Worm (Caenorhabditis elegans): ENCODE results near the gene F32D8.12.

Gene F32D8.12

DNA sequence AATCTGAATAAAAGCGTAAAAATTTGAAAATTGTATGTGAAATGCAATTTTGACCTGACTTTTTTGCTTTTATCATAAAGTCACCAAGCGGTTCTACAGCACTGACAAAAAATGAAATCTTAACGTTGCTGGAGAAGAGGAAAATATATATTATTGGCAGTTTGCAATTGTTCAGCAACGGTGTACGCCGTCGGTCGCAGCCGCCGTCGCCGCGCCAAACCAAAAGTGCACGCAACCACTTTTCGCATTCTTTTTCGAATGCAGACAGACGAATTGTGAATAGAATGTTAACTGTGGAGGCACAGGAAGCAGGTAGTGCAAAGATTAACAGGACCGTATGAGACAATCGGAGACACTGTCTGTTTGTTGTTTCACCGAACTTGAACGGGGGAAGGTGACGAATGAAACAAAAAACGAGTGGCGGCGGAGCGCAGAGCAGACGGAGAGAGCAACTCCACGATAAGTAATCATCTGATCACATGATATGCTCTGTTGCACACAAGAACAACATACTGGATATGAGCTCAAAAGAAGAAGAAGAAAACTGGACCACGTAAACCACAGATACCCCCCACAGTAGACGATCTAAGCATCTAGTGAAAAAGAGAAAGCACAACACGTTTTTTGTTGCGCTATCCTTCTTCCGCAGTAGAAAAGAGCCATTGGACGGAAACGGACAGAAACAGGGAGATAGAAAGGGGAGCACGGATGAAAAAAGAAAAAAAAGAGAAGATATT lies 33.8 kb downstream of the F32D8.12 start:
- TF ChIP-seq egl-27 (tag; optimal IDR thresholded peaks at IDR 0.05), result peak; percentile 4
- peak; percentile 78 for TF ChIP-seq nhr-129 (tag; optimal IDR thresholded peaks at IDR 0.05)
- peak; percentile 52 for TF ChIP-seq F13H6.1 (tag; optimal IDR thresholded peaks at IDR 0.05)
- peak; percentile 82 for TF ChIP-seq Y55F3AM.14 (GFP tag; optimal IDR thresholded peaks at IDR 0.05)
- no peak for TF ChIP-seq mab-5 (tag; optimal IDR thresholded peaks at IDR 0.05)
- TF ChIP-seq lsy-2 (tag; optimal IDR thresholded peaks at IDR 0.05), result peak in 1 of 2 experiments; percentile 21
- no peak for TF ChIP-seq nhr-77 (tag; optimal IDR thresholded peaks at IDR 0.05)
- TF ChIP-seq sma-9 (GFP tag; optimal IDR thresholded peaks at IDR 0.05), result peak; percentile 8
- no peak for TF ChIP-seq sma-9 (tag; optimal IDR thresholded peaks at IDR 0.05)
- peak; percentile 38 for TF ChIP-seq unc-55 (GFP tag; optimal IDR thresholded peaks at IDR 0.05)
- no peak for TF ChIP-seq skn-1 (tag; optimal IDR thresholded peaks at IDR 0.05)
- TF ChIP-seq mbf-1 (tag; optimal IDR thresholded peaks at IDR 0.05), result no peak
- no peak for TF ChIP-seq lin-11 (tag; optimal IDR thresholded peaks at IDR 0.05)
- peak; percentile 14 for TF ChIP-seq fos-1 (tag; optimal IDR thresholded peaks at IDR 0.05)
- no peak for TF ChIP-seq lin-13 (GFP tag; optimal IDR thresholded peaks at IDR 0.05)
- peak; percentile 16 for TF ChIP-seq sma-3 (GFP tag; optimal IDR thresholded peaks at IDR 0.05)
- peak; percentile 15 for TF ChIP-seq blmp-1 (tag; optimal IDR thresholded peaks at IDR 0.05; ENCODE audit: insufficient read depth)
- TF ChIP-seq C34F6.9 (tag; optimal IDR thresholded peaks at IDR 0.05), result peak; percentile 43

DNA sequence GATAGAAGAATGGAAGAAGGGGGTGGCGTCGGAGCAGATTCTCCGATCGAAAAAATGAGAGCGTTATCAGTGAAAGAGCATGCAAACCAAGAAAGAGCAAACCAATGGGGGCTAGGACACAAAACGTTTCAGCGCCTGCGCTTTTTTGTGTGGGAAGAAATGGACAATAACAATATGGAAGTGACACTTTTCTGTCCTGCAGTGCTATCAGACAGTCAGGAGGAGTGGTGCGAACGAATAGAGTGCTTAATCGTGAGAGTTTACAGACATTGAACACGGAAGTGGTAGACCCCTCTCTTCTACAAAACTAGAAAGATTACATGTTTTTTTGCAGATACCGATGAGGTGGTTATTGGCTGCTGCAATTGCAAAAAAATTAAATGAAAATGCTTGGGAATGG lies 35.5 kb downstream of the F32D8.12 start:
- TF ChIP-seq ama-1 (optimal IDR thresholded peaks at IDR 0.05), result no peak
- TF ChIP-seq crh-2 (tag; optimal IDR thresholded peaks at IDR 0.05), result peak; percentile 21
- peak; percentile 15 for TF ChIP-seq nhr-129 (tag; optimal IDR thresholded peaks at IDR 0.05)
- peak; percentile 78 for TF ChIP-seq fos-1 (tag; optimal IDR thresholded peaks at IDR 0.05)
- TF ChIP-seq sma-9 (GFP tag; optimal IDR thresholded peaks at IDR 0.05), result peak; percentile 80
- TF ChIP-seq sma-9 (tag; optimal IDR thresholded peaks at IDR 0.05), result no peak

DNA sequence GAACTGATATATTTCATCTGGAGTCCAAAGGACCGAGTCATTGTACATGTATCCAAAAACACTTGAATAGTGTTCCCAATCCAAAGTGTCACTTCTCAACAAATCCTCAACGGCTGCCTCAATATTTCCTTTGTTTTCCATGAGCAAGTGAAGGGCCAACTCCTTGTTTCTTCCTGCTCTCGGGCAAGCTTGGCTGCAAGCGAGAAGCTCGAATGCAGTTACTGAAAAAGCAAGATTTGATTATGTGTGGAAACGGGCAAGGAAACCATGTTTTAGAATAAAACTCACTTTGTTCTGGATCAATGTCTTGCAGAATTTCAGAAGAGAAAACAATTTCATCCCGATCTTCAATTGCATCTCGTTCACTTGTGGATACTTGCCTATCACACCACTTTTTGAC lies 36.6 kb downstream of the F32D8.12 start:
- no peak for TF ChIP-seq ZK546.5 (tag; optimal IDR thresholded peaks at IDR 0.05)
- no peak for TF ChIP-seq sma-9 (GFP tag; optimal IDR thresholded peaks at IDR 0.05)
- TF ChIP-seq sma-9 (tag; optimal IDR thresholded peaks at IDR 0.05), result no peak
- no peak for TF ChIP-seq C34F6.9 (tag; optimal IDR thresholded peaks at IDR 0.05)
- no peak for TF ChIP-seq elt-3 (tag; optimal IDR thresholded peaks at IDR 0.05)

DNA sequence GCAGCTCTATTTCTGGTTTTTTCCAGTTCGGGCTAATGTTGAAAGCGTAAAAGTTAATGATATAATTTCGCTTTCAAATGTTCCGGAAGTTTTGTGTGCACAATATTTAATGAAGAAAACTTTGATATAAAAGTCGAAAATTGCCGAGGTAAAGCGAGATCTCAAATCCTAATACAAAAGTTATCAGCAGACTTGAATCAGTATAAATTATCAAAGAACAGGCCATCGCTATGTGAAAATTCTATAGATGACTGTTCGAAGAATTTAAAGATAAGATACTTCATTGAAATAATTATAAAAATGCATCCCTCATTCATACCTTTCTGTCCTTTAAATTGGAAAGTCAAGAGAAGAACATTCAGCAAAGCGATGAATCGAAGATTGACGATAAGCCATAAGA lies 43.9 kb downstream of the F32D8.12 start, which contains the start of gene C29A12.6:
Gene C29A12.6, plus strand, starts transcription at position 301 of the 400 bp plus-strand sequence.
- TF ChIP-seq sma-9 (GFP tag; optimal IDR thresholded peaks at IDR 0.05), result no peak
- no peak for TF ChIP-seq sma-9 (tag; optimal IDR thresholded peaks at IDR 0.05)
- no peak for TF ChIP-seq elt-3 (tag; optimal IDR thresholded peaks at IDR 0.05)

DNA sequence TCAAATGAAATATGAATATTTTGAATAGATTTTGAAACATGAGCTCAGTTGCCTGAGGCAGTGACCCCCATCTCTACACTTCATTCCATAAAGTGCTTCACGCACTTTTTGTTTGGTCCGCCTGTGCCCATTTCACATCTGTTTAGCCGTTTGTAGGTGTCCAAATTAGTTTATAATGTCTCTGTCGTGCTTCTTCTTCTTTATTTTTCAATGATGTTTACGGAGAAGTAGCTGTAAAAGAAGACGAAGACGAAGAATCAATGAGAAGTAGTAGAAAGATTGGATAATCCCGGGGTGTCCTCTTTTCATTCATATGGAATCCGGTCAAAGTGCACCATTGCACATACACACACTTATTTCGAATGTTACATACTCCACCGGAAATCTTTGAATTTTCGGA lies 51.4 kb downstream of the F32D8.12 start:
- TF ChIP-seq skn-1 (tag; optimal IDR thresholded peaks at IDR 0.05), result no peak
- TF ChIP-seq lin-39 (tag; optimal IDR thresholded peaks at IDR 0.05), result no peak
- no peak for TF ChIP-seq gmeb-1 (tag; optimal IDR thresholded peaks at IDR 0.05)
- no peak for TF ChIP-seq mbf-1 (tag; optimal IDR thresholded peaks at IDR 0.05)
- no peak for TF ChIP-seq egl-27 (tag; optimal IDR thresholded peaks at IDR 0.05)
- TF ChIP-seq ztf-11 (tag; optimal IDR thresholded peaks at IDR 0.05), result no peak
- no peak for TF ChIP-seq sma-3 (GFP tag; optimal IDR thresholded peaks at IDR 0.05)
- no peak for TF ChIP-seq ztf-1 (GFP tag; conservative IDR thresholded peaks at IDR 0.05)
- TF ChIP-seq ama-1 (optimal IDR thresholded peaks at IDR 0.05), result no peak
- TF ChIP-seq nhr-6 (tag; optimal IDR thresholded peaks at IDR 0.05), result no peak
- TF ChIP-seq zag-1 (tag; optimal IDR thresholded peaks at IDR 0.05), result no peak
- TF ChIP-seq peb-1 (tag; optimal IDR thresholded peaks at IDR 0.05), result no peak
- no peak for TF ChIP-seq nhr-11 (tag; optimal IDR thresholded peaks at IDR 0.05)

DNA sequence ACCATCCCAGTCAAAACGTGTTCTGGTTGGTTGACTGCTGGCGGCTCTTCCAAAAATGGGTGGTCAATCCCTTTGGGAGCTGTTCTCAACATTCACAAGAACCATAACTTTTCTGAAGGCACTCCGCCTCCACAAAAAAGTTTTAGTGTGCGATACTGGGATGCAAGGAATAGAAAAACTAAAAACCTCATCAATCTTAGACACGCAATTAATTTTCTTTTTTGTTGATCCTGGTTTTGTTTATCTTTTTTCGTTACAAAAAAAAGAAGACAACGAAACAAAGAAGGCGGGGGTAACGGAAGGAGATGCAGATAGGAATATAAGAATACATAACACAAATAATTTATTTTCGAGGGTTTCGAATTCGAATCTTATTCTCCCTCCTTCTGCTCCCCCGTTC lies 52.6 kb downstream of the F32D8.12 start:
- TF ChIP-seq unc-55 (GFP tag; optimal IDR thresholded peaks at IDR 0.05) (peak; percentile 52), mab-5 (tag; optimal IDR thresholded peaks at IDR 0.05) (peak; percentile 58), ceh-82 (tag; optimal IDR thresholded peaks at IDR 0.05) (no peak), mbf-1 (tag; optimal IDR thresholded peaks at IDR 0.05) (no peak), elt-3 (tag; optimal IDR thresholded peaks at IDR 0.05) (no peak), nhr-23 (tag; optimal IDR thresholded peaks at IDR 0.05) (no peak), Y55F3AM.14 (GFP tag; optimal IDR thresholded peaks at IDR 0.05) (peak; percentile 46), ztf-4 (tag; optimal IDR thresholded peaks at IDR 0.05) (no peak)
